Worm (Caenorhabditis elegans) whole organism, L3 larva: ENCODE measurements around the gene Y54G2A.13.

Experiments used
- ama-1 ChIP-seq: fragments of 150-350 bp; optimal IDR thresholded peaks from 2 replicates; lab custom pipeline; 2018
- ceh-82 ChIP-seq: fragments of 150-350 bp; optimal IDR thresholded peaks from 2 replicates; lab custom pipeline; 2014; ENCODE audit warnings: missing biosample characterization, missing genetic modification characterization
- daf-12 ChIP-seq: fragments of 150-350 bp; optimal IDR thresholded peaks from 2 replicates; lab custom pipeline; 2014; ENCODE audit warnings: missing biosample characterization, missing genetic modification reagents, missing genetic modification characterization
- egl-27 ChIP-seq: sonication (generic microtip); optimal IDR thresholded peaks from 4 replicates; lab custom pipeline; 2017; ENCODE audit warnings: missing biosample characterization, missing genetic modification reagents, missing genetic modification characterization
- lin-15B ChIP-seq: fragments of 150-350 bp; optimal IDR thresholded peaks from 2 replicates; lab custom pipeline; 2014; ENCODE audit warnings: missing biosample characterization, missing genetic modification characterization
- mdl-1 ChIP-seq: fragments of 150-350 bp; optimal IDR thresholded peaks from 2 replicates; lab custom pipeline; 2014; ENCODE audit warnings: missing biosample characterization, missing genetic modification characterization
- nhr-237 ChIP-seq: fragments of 150-350 bp; optimal IDR thresholded peaks from 2 replicates; lab custom pipeline; 2014; ENCODE audit warnings: missing biosample characterization, missing genetic modification characterization
- nhr-28 ChIP-seq: fragments of 150-350 bp; optimal IDR thresholded peaks from 2 replicates; lab custom pipeline; 2014; ENCODE audit warnings: missing biosample characterization, missing genetic modification characterization
- nhr-76 ChIP-seq: fragments of 150-350 bp; sonication (generic microtip); optimal IDR thresholded peaks from 5 replicates; lab custom pipeline; 2014; ENCODE audit warnings: missing biosample characterization, missing genetic modification characterization
- skn-1 ChIP-seq: fragments of 150-350 bp; optimal IDR thresholded peaks from 2 replicates; lab custom pipeline; 2014; ENCODE audit warnings: missing biosample characterization, missing genetic modification characterization
- unc-39 ChIP-seq: sonication (generic microtip); optimal IDR thresholded peaks from 4 replicates; lab custom pipeline; 2017; ENCODE audit warnings: missing biosample characterization, missing genetic modification characterization
- unc-62 ChIP-seq: fragments of 150-350 bp; sonication (generic microtip); optimal IDR thresholded peaks from 4 replicates; lab custom pipeline; 2014; ENCODE audit warnings: missing biosample characterization, missing genetic modification reagents, missing genetic modification characterization
- ztf-11 ChIP-seq: fragments of 150-350 bp; optimal IDR thresholded peaks from 2 replicates; lab custom pipeline; 2014; ENCODE audit warnings: missing biosample characterization, missing genetic modification characterization
- ztf-4 ChIP-seq: fragments of 150-350 bp; optimal IDR thresholded peaks from 2 replicates; lab custom pipeline; 2014; ENCODE audit warnings: missing biosample characterization, missing genetic modification characterization

DNA sequence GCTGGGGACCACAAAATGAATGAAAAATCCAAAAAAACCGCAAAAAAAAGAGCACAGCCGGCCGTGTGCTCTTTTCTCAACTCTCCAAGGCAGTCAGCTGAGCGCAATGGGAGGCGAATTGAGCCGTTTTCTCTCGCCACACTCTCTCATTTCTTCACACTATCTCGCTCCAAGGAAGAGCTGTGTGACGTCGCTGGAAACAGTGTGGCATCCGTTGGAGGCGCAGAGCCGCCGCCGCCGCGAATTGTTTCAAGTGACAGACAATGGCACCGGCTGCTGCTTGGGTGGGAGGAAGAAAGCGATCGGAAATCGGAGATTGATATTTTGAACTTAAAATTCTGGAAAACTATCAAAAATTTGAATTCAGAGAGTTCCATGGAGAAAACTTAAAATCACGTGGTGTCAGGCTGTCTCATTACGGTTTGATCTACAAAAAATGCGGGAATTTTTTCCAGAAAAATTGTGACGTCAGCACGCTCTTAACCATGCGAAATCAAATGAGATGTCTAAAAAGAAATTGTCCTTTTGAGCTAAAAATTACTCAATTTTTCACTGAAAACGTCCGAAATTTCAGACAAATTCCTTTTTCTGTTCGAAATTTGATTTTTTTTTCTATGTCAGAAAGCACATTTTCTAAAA, 43.4 kb downstream of the Y54G2A.13 start:
- no peak for TF ChIP-seq unc-62 (GFP tag; lab: Kevin White, UChicago)
- no peak for TF ChIP-seq nhr-76 (tag; lab: Kevin White, UChicago)
- no peak for TF ChIP-seq skn-1 (tag; lab: Kevin White, UChicago)
- no peak for TF ChIP-seq ztf-11 (tag; lab: Kevin White, UChicago)
- no peak for TF ChIP-seq ztf-4
- no peak for TF ChIP-seq ceh-82 (tag; lab: Kevin White, UChicago)
- TF ChIP-seq nhr-28 (tag; lab: Kevin White, UChicago): no peak
- TF ChIP-seq egl-27 (tag; lab: Kevin White, UChicago): no peak
- TF ChIP-seq lin-15B (tag; lab: Kevin White, UChicago): no peak
- TF ChIP-seq unc-39: no peak
- TF ChIP-seq mdl-1 (tag; lab: Kevin White, UChicago): no peak
- TF ChIP-seq daf-12: no peak
- no peak for TF ChIP-seq nhr-237 (tag; lab: Kevin White, UChicago)
- no peak for TF ChIP-seq ama-1
